Fruit fly (Drosophila melanogaster): ENCODE data around the gene Rev1.

Gene Rev1

dm6 chr3L:621097-621967, 32.8 kb upstream of the Rev1 start (continued):
- TF ChIP-seq CG18011 (GFP tag; optimal IDR thresholded peaks at IDR 0.05): no peak
- TF ChIP-seq Kr (GFP tag; optimal IDR thresholded peaks at IDR 0.05): peak; percentile 75
- TF ChIP-seq ewg (GFP tag; optimal IDR thresholded peaks at IDR 0.05): peak; percentile 61
- TF ChIP-seq CG11504 (tag; optimal IDR thresholded peaks at IDR 0.05): peak; percentile 82
- peak; percentile 68; the same call in 1 of the 2 replicates for TF ChIP-seq ranshi (GFP tag; IDR thresholded peaks at IDR 0.05)
- peak; percentile 28 for TF ChIP-seq HHEX (GFP tag; optimal IDR thresholded peaks at IDR 0.05)
- peak; percentile 50; the same call in 1 of the 2 replicates for TF ChIP-seq E2f1 (GFP tag; IDR thresholded peaks at IDR 0.05)
- peak; percentile 77 for TF ChIP-seq Usf (GFP tag; optimal IDR thresholded peaks at IDR 0.05)
- peak; percentile 80 for TF ChIP-seq Hsf (GFP tag; optimal IDR thresholded peaks at IDR 0.05)
- peak; percentile 60 for TF ChIP-seq repo (GFP tag; optimal IDR thresholded peaks at IDR 0.05)
- peak; percentile 33; the same call in 1 of the 4 replicates for TF ChIP-seq Gug (GFP tag; IDR thresholded peaks at IDR 0.05)
- no peak for TF ChIP-seq CG7963 (GFP tag; IDR thresholded peaks at IDR 0.05; ENCODE audit: partially characterized antibody)
- TF ChIP-seq danr (GFP tag; IDR thresholded peaks at IDR 0.05): no peak
- TF ChIP-seq pho (GFP tag; optimal IDR thresholded peaks at IDR 0.05): no peak
- no peak for TF ChIP-seq nerfin-2 (GFP tag; IDR thresholded peaks at IDR 0.05; ENCODE audit: partially characterized antibody)
- no peak for TF ChIP-seq Dip2 (GFP tag; IDR thresholded peaks at IDR 0.05)
- no peak for TF ChIP-seq hb (GFP tag; IDR thresholded peaks at IDR 0.05; ENCODE audit: partially characterized antibody)
- no peak for TF ChIP-seq gro (GFP tag; optimal IDR thresholded peaks at IDR 0.05)
- TF ChIP-seq Dfd (GFP tag; optimal IDR thresholded peaks at IDR 0.05): no peak
- TF ChIP-seq so (GFP tag; IDR thresholded peaks at IDR 0.05): peak; percentile 40; the same call in 1 of the 3 replicates
- TF ChIP-seq klu (GFP tag; IDR thresholded peaks at IDR 0.05): 0 out of 2 replicates have a peak, but pooled peaks have one; percentile 24
- TF ChIP-seq H2.0 (GFP tag; IDR thresholded peaks at IDR 0.05): peak; percentile 57
- peak; percentile 87 for TF ChIP-seq Elba2 (GFP tag; optimal IDR thresholded peaks at IDR 0.05)
- TF ChIP-seq CG4328 (GFP tag; optimal IDR thresholded peaks at IDR 0.05): peak; percentile 26
- TF ChIP-seq Nf-YB (GFP tag; optimal IDR thresholded peaks at IDR 0.05): peak; percentile 69
- TF ChIP-seq sima (GFP tag; optimal IDR thresholded peaks at IDR 0.05): peak; percentile 17
- peak; percentile 38 to 54 for TF ChIP-seq Hr51 (GFP tag; optimal IDR thresholded peaks at IDR 0.05)
- TF ChIP-seq CG1792 (GFP tag; optimal IDR thresholded peaks at IDR 0.05): peak; percentile 22
- peak; percentile 59 for TF ChIP-seq Side (GFP tag; optimal IDR thresholded peaks at IDR 0.05)
- TF ChIP-seq unpg (GFP tag; optimal IDR thresholded peaks at IDR 0.05): peak; percentile 87
- peak; percentile 4 for TF ChIP-seq Fer1 (GFP tag; optimal IDR thresholded peaks at IDR 0.05)
- peak; percentile 10 for TF ChIP-seq dm (GFP tag; optimal IDR thresholded peaks at IDR 0.05)
- peak; percentile 62 for TF ChIP-seq CG18764 (GFP tag; optimal IDR thresholded peaks at IDR 0.05)
- peak; percentile 72 for TF ChIP-seq pum (GFP tag; optimal IDR thresholded peaks at IDR 0.05)
- no peak for TF ChIP-seq gfzf (GFP tag; optimal IDR thresholded peaks at IDR 0.05)
- TF ChIP-seq tio (GFP tag; optimal IDR thresholded peaks at IDR 0.05): peak; percentile 78
- peak; percentile 80 for TF ChIP-seq nerfin-1 (tag; optimal IDR thresholded peaks at IDR 0.05)
- no peak for TF ChIP-seq CG16779 (GFP tag; IDR thresholded peaks at IDR 0.05)
- TF ChIP-seq mld (GFP tag; IDR thresholded peaks at IDR 0.05; ENCODE audit: partially characterized antibody): no peak
- TF ChIP-seq Nf-YA (GFP tag; IDR thresholded peaks at IDR 0.05): no peak
- TF ChIP-seq lmd (GFP tag; IDR thresholded peaks at IDR 0.05): peak; percentile 64; the same call in 1 of the 2 replicates
- no peak for TF ChIP-seq ash1 (GFP tag; optimal IDR thresholded peaks at IDR 0.05)
- no peak for TF ChIP-seq bbx (GFP tag; IDR thresholded peaks at IDR 0.05; ENCODE audit: partially characterized antibody)
- TF ChIP-seq CG17912 (GFP tag; optimal IDR thresholded peaks at IDR 0.05): no peak
- TF ChIP-seq Taf1 (GFP tag; IDR thresholded peaks at IDR 0.05): no peak
- TF ChIP-seq Xrp1 (GFP tag; IDR thresholded peaks at IDR 0.05): peak; percentile 95
- no peak for TF ChIP-seq Adf1 (GFP tag; IDR thresholded peaks at IDR 0.05)
- TF ChIP-seq h (optimal IDR thresholded peaks at IDR 0.05): no peak
- TF ChIP-seq Abd-B (GFP tag; optimal IDR thresholded peaks at IDR 0.05): peak; percentile 74
